Worm (Caenorhabditis elegans): ENCODE results near the gene clc-22.

clc-22 gene

DNA sequence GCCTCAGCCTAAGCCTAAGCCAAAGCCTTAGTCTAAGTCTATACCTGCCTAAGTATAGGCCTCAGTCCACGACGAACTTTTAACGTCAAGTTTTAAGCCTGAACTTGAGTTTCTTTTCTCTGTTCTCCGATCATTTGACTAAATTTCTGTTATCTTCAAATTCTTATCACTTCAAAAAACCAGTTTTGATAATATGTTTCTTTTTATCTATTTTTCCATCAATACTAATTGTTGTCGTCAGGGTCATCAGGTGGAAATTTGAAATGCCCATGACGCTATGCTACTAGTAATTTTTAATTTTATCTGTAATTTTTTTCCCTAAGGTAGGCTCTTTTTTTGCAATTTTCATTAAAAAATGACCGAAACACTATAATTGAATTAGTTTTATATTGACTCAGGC, 15.6 kb upstream of the clc-22 start:
- no peak for TF ChIP-seq cog-1 (tag; optimal IDR thresholded peaks at IDR 0.05)
- TF ChIP-seq ztf-23 (GFP tag; IDR thresholded peaks at IDR 0.05), result no peak
- TF ChIP-seq ztf-29 (GFP tag; IDR thresholded peaks at IDR 0.05), result no peak
- TF ChIP-seq T22C8.4 (GFP tag; IDR thresholded peaks at IDR 0.05), result no peak
- no peak for TF ChIP-seq flt-1 (GFP tag; IDR thresholded peaks at IDR 0.05)
- no peak for TF ChIP-seq tab-1 (GFP tag; IDR thresholded peaks at IDR 0.05)
- no peak for TF ChIP-seq ref-1 (GFP tag; conservative IDR thresholded peaks at IDR 0.05)
- TF ChIP-seq klf-2 (GFP tag; conservative IDR thresholded peaks at IDR 0.05), result no peak
- TF ChIP-seq med-1 (GFP tag; optimal IDR thresholded peaks at IDR 0.05; ENCODE audit: insufficient read depth), result no peak

DNA sequence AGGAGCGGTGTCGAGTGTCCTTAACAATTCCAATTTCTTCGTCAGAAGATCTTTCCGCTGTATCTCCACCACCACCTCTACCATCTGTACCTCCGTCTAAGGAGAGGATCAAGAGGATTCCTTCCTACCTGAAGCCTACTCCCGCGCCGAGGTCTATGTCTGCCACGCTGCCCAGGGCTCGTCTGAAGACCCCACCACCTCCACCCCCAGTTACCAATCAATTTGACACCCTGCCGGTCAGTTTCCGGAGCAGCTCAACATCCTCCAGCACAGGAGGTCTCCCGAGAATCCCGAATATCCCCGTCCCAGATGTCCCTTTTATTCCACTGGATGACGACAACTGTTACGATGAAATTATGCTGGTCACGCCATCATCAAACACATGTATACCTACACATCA, 12.1 kb upstream of the clc-22 start:
- no peak for TF ChIP-seq cog-1 (tag; optimal IDR thresholded peaks at IDR 0.05)
- no peak for TF ChIP-seq klf-2 (GFP tag; conservative IDR thresholded peaks at IDR 0.05)
- no peak for TF ChIP-seq flt-1 (GFP tag; IDR thresholded peaks at IDR 0.05)
- no peak for TF ChIP-seq tab-1 (GFP tag; IDR thresholded peaks at IDR 0.05)
- TF ChIP-seq ztf-23 (GFP tag; IDR thresholded peaks at IDR 0.05), result no peak
- no peak for TF ChIP-seq med-1 (GFP tag; optimal IDR thresholded peaks at IDR 0.05; ENCODE audit: insufficient read depth)
- TF ChIP-seq T22C8.4 (GFP tag; IDR thresholded peaks at IDR 0.05), result no peak
- no peak for TF ChIP-seq ztf-29 (GFP tag; IDR thresholded peaks at IDR 0.05)
- TF ChIP-seq ref-1 (GFP tag; conservative IDR thresholded peaks at IDR 0.05), result no peak

DNA sequence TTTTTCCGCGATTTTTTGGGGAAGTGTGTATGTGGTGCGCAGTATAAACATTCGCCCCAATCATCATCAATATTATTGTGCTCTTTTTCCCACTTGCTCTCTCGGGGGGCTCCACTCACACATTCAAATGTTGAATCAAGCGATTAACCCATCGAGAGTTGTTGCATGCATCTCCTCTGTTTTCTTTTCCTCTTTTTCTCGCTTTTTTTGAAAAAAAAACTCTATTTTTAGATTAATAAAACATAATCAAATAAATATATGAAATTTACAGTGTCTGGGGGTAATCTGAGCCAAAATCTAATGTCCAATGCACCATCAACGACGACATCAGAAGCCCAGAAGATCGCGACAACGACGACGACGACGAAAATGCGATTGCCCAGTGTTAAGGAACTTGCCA, 8.7 kb upstream of the clc-22 start, which contains the start of gene ephx-1:
TSS of gene ephx-1 (plus strand) at position 301 of the 400 bp plus-strand sequence.
- TF ChIP-seq ztf-29 (GFP tag; IDR thresholded peaks at IDR 0.05), result no peak

DNA sequence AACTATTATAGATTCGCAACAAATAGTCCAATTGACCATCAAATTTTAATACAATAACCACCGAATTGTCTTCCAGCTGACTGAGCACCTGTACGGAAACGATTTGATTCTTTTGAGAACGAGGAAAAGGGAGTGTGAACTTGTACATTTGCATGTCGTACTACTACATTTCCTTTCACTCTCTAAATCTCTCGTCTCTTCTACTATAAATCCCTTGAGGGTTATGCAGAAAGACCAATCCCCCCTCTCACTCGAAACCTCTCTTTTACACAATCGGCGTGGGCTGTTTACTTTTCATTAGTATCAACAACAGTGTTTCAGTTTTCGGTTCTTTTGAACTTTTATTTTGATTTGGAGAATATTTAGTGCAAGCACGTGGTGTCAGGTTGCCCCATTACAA, 6.3 kb upstream of the clc-22 start:
- TF ChIP-seq ztf-23 (GFP tag; IDR thresholded peaks at IDR 0.05) (no peak), flt-1 (GFP tag; IDR thresholded peaks at IDR 0.05) (no peak), cog-1 (tag; optimal IDR thresholded peaks at IDR 0.05) (no peak), klf-2 (GFP tag; conservative IDR thresholded peaks at IDR 0.05) (no peak), T22C8.4 (GFP tag; IDR thresholded peaks at IDR 0.05) (no peak), ref-1 (GFP tag; conservative IDR thresholded peaks at IDR 0.05) (no peak), med-1 (GFP tag; optimal IDR thresholded peaks at IDR 0.05; ENCODE audit: insufficient read depth) (no peak), tab-1 (GFP tag; IDR thresholded peaks at IDR 0.05) (no peak), ztf-29 (GFP tag; IDR thresholded peaks at IDR 0.05) (no peak)

DNA sequence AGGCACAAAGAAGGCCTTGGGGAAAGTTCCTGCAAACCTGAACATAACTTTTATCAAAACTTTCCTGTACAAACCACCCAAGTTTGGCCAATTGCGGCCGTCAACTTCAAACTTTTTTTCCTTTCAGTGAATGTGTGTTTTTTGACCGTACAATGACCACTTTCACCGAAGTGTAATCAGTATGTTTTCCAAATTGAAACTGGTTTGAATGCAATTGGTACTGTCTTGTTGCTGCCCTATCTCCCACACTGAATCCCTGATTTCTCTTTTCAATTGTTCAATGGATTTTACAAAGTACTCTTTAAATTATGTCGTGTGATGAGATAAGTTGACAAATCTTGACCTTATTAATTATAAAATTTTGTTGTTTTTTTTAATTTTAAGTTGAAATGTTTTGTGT, 4.6 kb upstream of the clc-22 start:
- TF ChIP-seq cog-1 (tag; optimal IDR thresholded peaks at IDR 0.05) (no peak), ref-1 (GFP tag; conservative IDR thresholded peaks at IDR 0.05) (no peak), med-1 (GFP tag; optimal IDR thresholded peaks at IDR 0.05; ENCODE audit: insufficient read depth) (no peak), T22C8.4 (GFP tag; IDR thresholded peaks at IDR 0.05) (no peak), tab-1 (GFP tag; IDR thresholded peaks at IDR 0.05) (no peak), klf-2 (GFP tag; conservative IDR thresholded peaks at IDR 0.05) (no peak), ztf-23 (GFP tag; IDR thresholded peaks at IDR 0.05) (no peak), flt-1 (GFP tag; IDR thresholded peaks at IDR 0.05) (no peak), ztf-29 (GFP tag; IDR thresholded peaks at IDR 0.05) (no peak)

DNA sequence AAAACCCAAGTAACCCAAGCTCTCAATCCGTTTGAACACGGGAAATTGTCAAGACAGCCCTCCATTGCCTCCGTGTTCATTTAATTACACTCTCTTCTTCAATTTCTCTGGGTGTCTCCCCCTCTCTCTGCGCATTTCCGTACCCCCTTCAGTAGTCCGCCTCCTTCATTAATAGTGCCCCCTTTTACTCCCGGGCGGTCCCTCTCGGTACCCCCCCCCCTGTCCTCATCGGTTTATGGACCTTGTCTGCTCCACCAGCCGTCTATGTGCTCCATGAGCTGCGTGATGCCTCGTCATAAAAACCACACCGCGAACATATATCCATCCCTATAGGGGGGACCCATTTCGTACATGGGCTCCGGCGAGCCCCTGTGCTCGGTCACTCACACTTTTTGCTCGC, 3.7 kb upstream of the clc-22 start:
- no peak for TF ChIP-seq ztf-29 (GFP tag; IDR thresholded peaks at IDR 0.05)
- no peak for TF ChIP-seq med-1 (GFP tag; optimal IDR thresholded peaks at IDR 0.05; ENCODE audit: insufficient read depth)
- 0 out of 2 replicates have a peak, but pooled peaks have one; percentile 56 for TF ChIP-seq tab-1 (GFP tag; IDR thresholded peaks at IDR 0.05)
- peak; percentile 54; the same call in 1 of the 2 replicates for TF ChIP-seq flt-1 (GFP tag; IDR thresholded peaks at IDR 0.05)
- peak; percentile 22 for TF ChIP-seq cog-1 (tag; optimal IDR thresholded peaks at IDR 0.05)
- peak; percentile 59; the same call in 1 of the 2 replicates for TF ChIP-seq ztf-23 (GFP tag; IDR thresholded peaks at IDR 0.05)

DNA sequence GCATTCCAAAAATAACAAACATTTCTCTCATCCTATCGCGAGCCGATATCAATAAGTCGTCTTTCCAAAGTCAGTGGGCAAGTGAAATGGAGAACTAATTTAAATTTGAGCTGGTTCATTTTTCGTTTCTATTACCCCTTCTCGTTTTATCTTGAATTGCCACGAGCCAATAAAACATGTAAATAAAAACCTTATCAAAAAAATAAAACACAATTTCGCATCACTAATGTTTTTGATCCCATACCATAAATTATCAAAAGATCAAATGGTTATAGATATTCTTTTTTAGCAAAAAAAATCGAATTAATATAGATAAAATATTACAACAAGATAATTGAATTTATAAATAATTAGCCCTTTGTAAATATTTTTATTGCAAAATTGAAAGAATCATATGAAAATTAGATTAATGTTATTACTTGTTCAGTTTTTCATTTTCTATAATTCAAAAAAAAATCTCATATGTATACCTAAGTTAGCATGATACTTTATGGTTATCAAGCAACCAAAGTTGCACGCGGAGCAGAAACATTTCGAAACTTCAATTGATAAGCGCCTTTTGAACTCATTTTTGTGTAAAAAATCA, 3.1 kb downstream of the clc-22 start, which contains the start of gene Y14H12A.1:
TSS of gene Y14H12A.1 (plus strand) at position 536 of the 586 bp plus-strand sequence.
- TF ChIP-seq T22C8.4 (GFP tag; IDR thresholded peaks at IDR 0.05) (no peak), ztf-23 (GFP tag; IDR thresholded peaks at IDR 0.05) (no peak), ztf-29 (GFP tag; IDR thresholded peaks at IDR 0.05) (no peak), flt-1 (GFP tag; IDR thresholded peaks at IDR 0.05) (no peak), cog-1 (tag; optimal IDR thresholded peaks at IDR 0.05) (no peak), tab-1 (GFP tag; IDR thresholded peaks at IDR 0.05) (no peak), med-1 (GFP tag; optimal IDR thresholded peaks at IDR 0.05; ENCODE audit: insufficient read depth) (no peak), ref-1 (GFP tag; conservative IDR thresholded peaks at IDR 0.05) (no peak), klf-2 (GFP tag; conservative IDR thresholded peaks at IDR 0.05) (no peak)

DNA sequence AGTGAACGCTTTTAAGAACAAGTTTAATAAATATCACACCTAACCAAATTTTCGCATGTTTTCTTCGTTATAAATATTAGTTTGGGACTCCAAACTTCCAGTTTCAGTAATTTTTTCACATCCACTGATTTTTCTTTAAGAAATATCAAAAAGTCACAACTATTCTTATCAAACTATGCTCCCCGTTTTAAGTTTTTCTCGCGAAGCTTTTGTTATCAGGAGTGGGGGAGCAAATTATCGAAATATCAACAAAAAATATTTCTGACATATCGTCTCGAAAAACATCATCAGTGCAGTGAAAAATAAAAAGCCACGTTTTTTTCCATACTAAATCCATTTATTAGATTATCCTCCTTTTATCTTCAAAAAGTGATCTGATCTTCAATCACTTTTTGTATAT, 3.8 kb downstream of the clc-22 start:
- no peak for TF ChIP-seq ref-1 (GFP tag; conservative IDR thresholded peaks at IDR 0.05)

DNA sequence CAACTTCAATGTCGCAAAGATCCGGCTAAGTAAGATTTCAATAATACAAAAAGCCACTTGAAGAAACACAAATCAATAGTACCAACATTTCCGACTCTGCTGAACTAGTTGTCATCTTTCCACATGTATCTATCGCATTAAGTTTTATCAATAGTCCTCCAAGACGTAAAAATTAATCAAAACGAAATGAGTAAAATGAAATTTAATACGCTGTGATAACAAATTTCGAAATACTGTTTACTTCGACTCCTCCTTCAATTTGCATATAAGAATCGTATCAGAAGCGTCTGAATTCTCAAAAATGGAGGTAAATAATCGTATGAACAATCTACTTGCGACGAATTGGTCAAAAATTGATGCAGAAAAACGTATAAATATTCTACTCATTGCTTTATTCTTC, 5.2 kb downstream of the clc-22 start:
- no peak for TF ChIP-seq cog-1 (tag; optimal IDR thresholded peaks at IDR 0.05)
- TF ChIP-seq ztf-29 (GFP tag; IDR thresholded peaks at IDR 0.05), result no peak

DNA sequence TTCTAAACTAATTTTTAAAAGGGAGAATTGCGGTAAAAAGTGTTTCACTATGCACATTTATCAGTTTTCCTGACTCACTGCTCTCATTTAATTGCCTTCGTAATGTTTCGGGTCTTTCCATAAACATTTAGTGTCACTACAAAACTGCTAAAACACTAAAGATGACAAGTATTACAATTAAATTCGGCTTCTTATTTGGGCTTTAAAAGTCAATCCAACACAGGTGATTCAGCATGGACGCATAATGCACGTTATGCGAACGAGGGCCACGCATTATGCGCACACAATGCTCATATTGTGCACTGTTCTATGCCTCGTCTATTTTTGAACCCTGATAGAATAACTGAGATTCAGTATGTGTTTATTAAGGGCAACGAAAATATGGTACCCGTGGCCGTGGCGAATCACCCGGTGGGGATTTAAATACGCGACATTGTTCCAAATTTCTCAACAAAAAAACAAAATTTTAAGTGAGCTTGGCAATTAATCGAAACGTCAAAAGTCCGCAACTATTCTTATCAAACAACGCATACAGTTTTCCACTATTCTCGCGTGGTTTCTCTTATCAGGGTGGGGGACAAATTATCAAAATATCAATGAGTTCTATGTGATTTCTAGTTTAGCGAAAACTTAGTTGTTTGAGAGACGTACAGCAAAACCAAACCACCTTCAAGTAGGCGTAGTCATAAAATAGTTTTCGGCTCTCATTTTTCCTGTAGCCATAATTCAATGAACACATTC, 6.1 kb downstream of the clc-22 start, which contains the start of gene Y14H12A.2:
TSS of gene Y14H12A.2 (minus strand) at position 51 of the 741 bp plus-strand sequence.
- TF ChIP-seq cog-1 (tag; optimal IDR thresholded peaks at IDR 0.05) (no peak), ztf-29 (GFP tag; IDR thresholded peaks at IDR 0.05) (no peak), klf-2 (GFP tag; conservative IDR thresholded peaks at IDR 0.05) (no peak), med-1 (GFP tag; optimal IDR thresholded peaks at IDR 0.05; ENCODE audit: insufficient read depth) (no peak), tab-1 (GFP tag; IDR thresholded peaks at IDR 0.05) (no peak), ztf-23 (GFP tag; IDR thresholded peaks at IDR 0.05) (no peak), flt-1 (GFP tag; IDR thresholded peaks at IDR 0.05) (no peak), ref-1 (GFP tag; conservative IDR thresholded peaks at IDR 0.05) (no peak), T22C8.4 (GFP tag; IDR thresholded peaks at IDR 0.05) (no peak)

Measured in whole organism, midembryonic.